Worm (Caenorhabditis elegans) whole organism, L3 larva: ENCODE results near the gene C30E1.4.

Experiments
- R02D3.7 ChIP-seq: fragments of 150-350 bp; optimal IDR thresholded peaks from 2 replicates; lab custom pipeline; 2014; ENCODE audit warnings: missing biosample characterization, missing genetic modification characterization
- ZK546.5 ChIP-seq: sonication (generic microtip); optimal IDR thresholded peaks from 2 replicates; lab custom pipeline; 2017; ENCODE audit warnings: missing biosample characterization, missing genetic modification characterization
- aly-2 ChIP-seq: fragments of 150-350 bp; optimal IDR thresholded peaks from 2 replicates; lab custom pipeline; 2014; ENCODE audit warnings: missing biosample characterization, missing genetic modification characterization
- ama-1 ChIP-seq: fragments of 150-350 bp; optimal IDR thresholded peaks from 2 replicates; lab custom pipeline; 2018
- ceh-16 ChIP-seq: sonication (generic microtip); optimal IDR thresholded peaks from 2 replicates; lab custom pipeline; 2017; ENCODE audit warnings: missing biosample characterization, missing genetic modification characterization
- ceh-28 ChIP-seq: fragments of 150-350 bp; optimal IDR thresholded peaks from 2 replicates; lab custom pipeline; 2014; ENCODE audit warnings: missing biosample characterization, missing genetic modification reagents, missing genetic modification characterization
- ceh-82 ChIP-seq: fragments of 150-350 bp; optimal IDR thresholded peaks from 2 replicates; lab custom pipeline; 2014; ENCODE audit warnings: missing biosample characterization, missing genetic modification characterization
- ceh-9 ChIP-seq: sonication (generic microtip); optimal IDR thresholded peaks from 2 replicates; lab custom pipeline; 2018; ENCODE audit warnings: missing biosample characterization, missing genetic modification characterization
- daf-12 ChIP-seq: fragments of 150-350 bp; optimal IDR thresholded peaks from 2 replicates; lab custom pipeline; 2014; ENCODE audit warnings: missing biosample characterization, missing genetic modification reagents, missing genetic modification characterization
- egl-27 ChIP-seq: sonication (generic microtip); optimal IDR thresholded peaks from 4 replicates; lab custom pipeline; 2017; ENCODE audit warnings: missing biosample characterization, missing genetic modification reagents, missing genetic modification characterization
- egl-5 ChIP-seq: fragments of 150-350 bp; optimal IDR thresholded peaks from 2 replicates; lab custom pipeline; 2017; ENCODE audit warnings: missing biosample characterization, missing genetic modification reagents, missing genetic modification characterization, inconsistent platforms
- elt-1 ChIP-seq: fragments of 150-350 bp; optimal IDR thresholded peaks from 2 replicates; lab custom pipeline; 2014; ENCODE audit warnings: missing biosample characterization, missing genetic modification characterization
- elt-2 ChIP-seq: sonication (generic microtip); optimal IDR thresholded peaks from 2 replicates; lab custom pipeline; 2016; ENCODE audit warnings: missing genetic modification reagents, mild to moderate bottlenecking, missing genetic modification characterization, missing compliant biosample characterization
- elt-3 ChIP-seq, 3 experiments: fragments of 150-350 bp in 1 of 3; sonication (generic microtip) in 2 of 3; optimal IDR thresholded peaks; 2 replicates in 2 of 3; 4 replicates in 1 of 3; lab custom pipeline; 2014 to 2017; ENCODE audit warnings: missing biosample characterization in 3 of 3, missing genetic modification characterization in 3 of 3
- eor-1 ChIP-seq, 2 experiments: fragments of 150-350 bp; optimal IDR thresholded peaks; 2 replicates each; lab custom pipeline; 2014 to 2018; ENCODE audit warnings: missing biosample characterization in 2 of 2, missing genetic modification characterization in 2 of 2
- fkh-10 ChIP-seq: sonication (generic microtip); optimal IDR thresholded peaks from 2 replicates; lab custom pipeline; 2017; ENCODE audit warnings: missing biosample characterization, missing genetic modification reagents, missing genetic modification characterization
- fkh-2 ChIP-seq: fragments of 150-350 bp; optimal IDR thresholded peaks from 2 replicates; lab custom pipeline; 2014; ENCODE audit warnings: missing biosample characterization, missing genetic modification reagents, missing genetic modification characterization
- fos-1 ChIP-seq: fragments of 150-350 bp; optimal IDR thresholded peaks from 2 replicates; lab custom pipeline; 2014; ENCODE audit warnings: missing biosample characterization, missing genetic modification characterization
- hmg-11 ChIP-seq: sonication (generic microtip); optimal IDR thresholded peaks from 2 replicates; lab custom pipeline; 2016; ENCODE audit warnings: missing genetic modification characterization, missing compliant biosample characterization
- jun-1 ChIP-seq: fragments of 150-350 bp; optimal IDR thresholded peaks from 2 replicates; lab custom pipeline; 2014; ENCODE audit warnings: missing biosample characterization, missing genetic modification reagents, missing genetic modification characterization
- lin-15B ChIP-seq: fragments of 150-350 bp; optimal IDR thresholded peaks from 2 replicates; lab custom pipeline; 2014; ENCODE audit warnings: missing biosample characterization, missing genetic modification characterization
- lin-39 ChIP-seq: fragments of 150-350 bp; optimal IDR thresholded peaks from 2 replicates; lab custom pipeline; 2018; ENCODE audit warnings: missing biosample characterization, missing genetic modification reagents, missing genetic modification characterization
- lsy-12 ChIP-seq: sonication (generic microtip); optimal IDR thresholded peaks from 2 replicates; lab custom pipeline; 2016; ENCODE audit warnings: mild to moderate bottlenecking, missing genetic modification characterization, missing compliant biosample characterization
- mdl-1 ChIP-seq: fragments of 150-350 bp; optimal IDR thresholded peaks from 2 replicates; lab custom pipeline; 2014; ENCODE audit warnings: missing biosample characterization, missing genetic modification characterization
- mml-1 ChIP-seq: fragments of 150-350 bp; sonication (generic microtip); optimal IDR thresholded peaks from 3 replicates; lab custom pipeline; 2014; ENCODE audit warnings: missing biosample characterization, missing genetic modification characterization
- nfya-1 ChIP-seq: sonication (generic microtip); optimal IDR thresholded peaks from 2 replicates; lab custom pipeline; 2017; ENCODE audit warnings: missing genetic modification characterization, mild to moderate bottlenecking, missing compliant biosample characterization, antibody characterized with exemption, moderate library complexity; ENCODE audit not compliant: insufficient read depth
- nhr-11 ChIP-seq: fragments of 150-350 bp; optimal IDR thresholded peaks from 2 replicates; lab custom pipeline; 2014; ENCODE audit warnings: missing biosample characterization, missing genetic modification characterization
- nhr-12 ChIP-seq: fragments of 150-350 bp; optimal IDR thresholded peaks from 2 replicates; lab custom pipeline; 2014; ENCODE audit warnings: missing biosample characterization, missing genetic modification characterization
- nhr-23 ChIP-seq: fragments of 150-350 bp; optimal IDR thresholded peaks from 2 replicates; lab custom pipeline; 2014; ENCODE audit warnings: missing biosample characterization, missing genetic modification reagents, missing genetic modification characterization
- nhr-237 ChIP-seq: fragments of 150-350 bp; optimal IDR thresholded peaks from 2 replicates; lab custom pipeline; 2014; ENCODE audit warnings: missing biosample characterization, missing genetic modification characterization
- nhr-25 ChIP-seq: sonication (generic microtip); optimal IDR thresholded peaks from 2 replicates; lab custom pipeline; 2017; ENCODE audit warnings: missing biosample characterization, missing genetic modification characterization
- nhr-28 ChIP-seq: fragments of 150-350 bp; optimal IDR thresholded peaks from 2 replicates; lab custom pipeline; 2014; ENCODE audit warnings: missing biosample characterization, missing genetic modification characterization
- nhr-43 ChIP-seq: sonication (generic microtip); optimal IDR thresholded peaks from 2 replicates; lab custom pipeline; 2016; ENCODE audit warnings: mild to moderate bottlenecking, missing genetic modification characterization, missing compliant biosample characterization; ENCODE audit not compliant: poor library complexity, severe bottlenecking
- nhr-67 ChIP-seq: fragments of 150-350 bp; optimal IDR thresholded peaks from 2 replicates; lab custom pipeline; 2014; ENCODE audit warnings: missing biosample characterization, missing genetic modification characterization
- nhr-76 ChIP-seq: fragments of 150-350 bp; sonication (generic microtip); optimal IDR thresholded peaks from 5 replicates; lab custom pipeline; 2014; ENCODE audit warnings: missing biosample characterization, missing genetic modification characterization
- nhr-77 ChIP-seq: fragments of 150-350 bp; optimal IDR thresholded peaks from 2 replicates; lab custom pipeline; 2014; ENCODE audit warnings: missing biosample characterization, missing genetic modification characterization
- pha-4 ChIP-seq: fragments of 150-350 bp; optimal IDR thresholded peaks from 2 replicates; lab custom pipeline; 2014; ENCODE audit warnings: missing biosample characterization, missing genetic modification reagents, missing genetic modification characterization
- pqm-1 ChIP-seq: fragments of 150-350 bp; optimal IDR thresholded peaks from 2 replicates; lab custom pipeline; 2017; ENCODE audit warnings: missing biosample characterization, missing genetic modification characterization, inconsistent platforms
- sea-2 ChIP-seq: fragments of 150-350 bp; sonication (generic microtip); optimal IDR thresholded peaks from 4 replicates; lab custom pipeline; 2014; ENCODE audit warnings: missing biosample characterization, missing genetic modification reagents, missing genetic modification characterization
- skn-1 ChIP-seq: fragments of 150-350 bp; optimal IDR thresholded peaks from 2 replicates; lab custom pipeline; 2014; ENCODE audit warnings: missing biosample characterization, missing genetic modification characterization
- snpc-4 ChIP-seq: fragments of 150-350 bp; optimal IDR thresholded peaks from 2 replicates; lab custom pipeline; 2014; ENCODE audit warnings: missing biosample characterization, missing genetic modification characterization
- tbx-2 ChIP-seq: sonication (generic microtip); optimal IDR thresholded peaks from 2 replicates; lab custom pipeline; 2016; ENCODE audit warnings: mild to moderate bottlenecking, missing genetic modification characterization, missing compliant biosample characterization
- unc-39 ChIP-seq: sonication (generic microtip); optimal IDR thresholded peaks from 4 replicates; lab custom pipeline; 2017; ENCODE audit warnings: missing biosample characterization, missing genetic modification characterization
- unc-62 ChIP-seq: fragments of 150-350 bp; sonication (generic microtip); optimal IDR thresholded peaks from 4 replicates; lab custom pipeline; 2014; ENCODE audit warnings: missing biosample characterization, missing genetic modification reagents, missing genetic modification characterization
- zag-1 ChIP-seq: fragments of 150-350 bp; optimal IDR thresholded peaks from 2 replicates; lab custom pipeline; 2014; ENCODE audit warnings: missing biosample characterization, missing genetic modification characterization
- ztf-11 ChIP-seq: fragments of 150-350 bp; optimal IDR thresholded peaks from 2 replicates; lab custom pipeline; 2014; ENCODE audit warnings: missing biosample characterization, missing genetic modification characterization
- ztf-4 ChIP-seq: fragments of 150-350 bp; optimal IDR thresholded peaks from 2 replicates; lab custom pipeline; 2014; ENCODE audit warnings: missing biosample characterization, missing genetic modification characterization

The C30E1.4 gene

ce11 chrX:16958015-16958414 is 34.3 kb downstream of the C30E1.4 start:
- TF ChIP-seq aly-2 (tag; lab: Kevin White, UChicago) (no peak), egl-27 (no peak), nhr-237 (tag; lab: Kevin White, UChicago) (no peak), snpc-4 (tag; lab: Kevin White, UChicago) (no peak), lin-39 (tag; lab: Kevin White, UChicago) (no peak), daf-12 (tag; lab: Kevin White, UChicago) (no peak), elt-2 (tag; lab: Kevin White, UChicago) (no peak), fos-1 (no peak), lsy-12 (no peak), elt-1 (tag; lab: Kevin White, UChicago) (no peak), skn-1 (tag; lab: Kevin White, UChicago) (no peak)
- TF ChIP-seq, all 47 proteins: peak for 0

ce11 chrX:16960346-16960745 is 36.6 kb downstream of the C30E1.4 start:
- TF ChIP-seq ztf-11 (tag; lab: Kevin White, UChicago) (no peak), fkh-10 (GFP tag; lab: Kevin White, UChicago) (no peak), unc-39 (tag; lab: Kevin White, UChicago) (no peak), R02D3.7 (tag; lab: Kevin White, UChicago) (no peak), nfya-1 (tag; lab: Kevin White, UChicago) (no peak)
- TF ChIP-seq, all 47 proteins: peak for 0

- TF ChIP-seq snpc-4 (tag; lab: Kevin White, UChicago) (peak; percentile 76), nhr-67 (tag; lab: Kevin White, UChicago) (no peak), ama-1 (lab: Kevin White, UChicago) (peak; percentile 64), nhr-237 (tag; lab: Kevin White, UChicago) (no peak), egl-27 (peak; percentile 37), fos-1 (no peak), tbx-2 (tag; lab: Kevin White, UChicago) (peak; percentile 51), skn-1 (tag; lab: Kevin White, UChicago) (peak; percentile 86), pqm-1 (tag; lab: Kevin White, UChicago) (peak; percentile 68), nhr-43 (tag; lab: Kevin White, UChicago) (peak; percentile 70), ceh-9 (no peak), ztf-4 (tag; lab: Kevin White, UChicago) (no peak), daf-12 (tag; lab: Kevin White, UChicago) (no peak), unc-62 (GFP tag; lab: Kevin White, UChicago) (peak; percentile 76), mdl-1 (peak; percentile 59), nhr-28 (tag; lab: Kevin White, UChicago) (no peak), ceh-28 (tag; lab: Kevin White, UChicago) (peak; percentile 83), nhr-11 (peak; percentile 22), unc-39 (tag; lab: Kevin White, UChicago) (no peak), elt-2 (tag; lab: Kevin White, UChicago) (peak; percentile 74), aly-2 (tag; lab: Kevin White, UChicago) (no peak), nhr-23 (tag; lab: Kevin White, UChicago) (peak; percentile 86), elt-1 (tag; lab: Kevin White, UChicago) (peak; percentile 71), lin-15B (tag; lab: Kevin White, UChicago) (peak; percentile 56), egl-5 (tag; lab: Kevin White, UChicago) (peak; percentile 89), eor-1 (tag; optimal IDR thresholded peaks at IDR 0.05; lab: Kevin White, UChicago) (no peak), nhr-76 (tag; lab: Kevin White, UChicago) (peak; percentile 39), sea-2 (GFP tag; lab: Kevin White, UChicago) (peak; percentile 65), ceh-82 (tag; lab: Kevin White, UChicago) (peak; percentile 18), hmg-11 (peak; percentile 95), ZK546.5 (tag; lab: Kevin White, UChicago) (no peak), zag-1 (no peak), jun-1 (tag; lab: Kevin White, UChicago) (peak; percentile 84), ceh-16 (tag; lab: Kevin White, UChicago) (no peak), lin-39 (tag; lab: Kevin White, UChicago) (peak; percentile 92), R02D3.7 (tag; lab: Kevin White, UChicago) (peak; percentile 61), nhr-12 (tag; lab: Kevin White, UChicago) (no peak), fkh-10 (GFP tag; lab: Kevin White, UChicago) (peak; percentile 14), fkh-2 (tag; lab: Kevin White, UChicago) (no peak), mml-1 (tag; lab: Kevin White, UChicago) (no peak), ztf-11 (tag; lab: Kevin White, UChicago) (no peak), lsy-12 (peak; percentile 82), nfya-1 (tag; lab: Kevin White, UChicago) (peak; percentile 92), elt-3 (tag; optimal IDR thresholded peaks at IDR 0.05; lab: Kevin White, UChicago) (no peak), nhr-77 (no peak), nhr-25 (tag; lab: Kevin White, UChicago) (peak; percentile 92), pha-4 (tag; lab: Kevin White, UChicago) (peak; percentile 90)
Observed at ce11 chrX:16961387-16961786, 37.7 kb downstream of the C30E1.4 start.
